Worm (Caenorhabditis elegans) whole organism, mixed stage, embryonic: ENCODE results near the gene sru-1.

Experiments used
- M03D4.4 ChIP-seq: sonication (generic microtip); optimal IDR thresholded peaks from 2 replicates; lab custom pipeline; 2017; ENCODE audit warnings: mild to moderate bottlenecking, missing genetic modification characterization, missing compliant biosample characterization
- bed-3 ChIP-seq: fragments of 200-800 bp; sonication (Bioruptor generic); optimal IDR thresholded peaks from 3 replicates; lab custom pipeline; 2018; ENCODE audit warnings: mild to moderate bottlenecking, missing genetic modification characterization, moderate library complexity, missing compliant biosample characterization
- blmp-1 ChIP-seq: fragments of 150-350 bp; optimal IDR thresholded peaks from 2 replicates; lab custom pipeline; 2014; ENCODE audit warnings: missing biosample characterization, missing genetic modification characterization
- ceh-43 ChIP-seq: fragments of 200-800 bp; sonication (Bioruptor generic); optimal IDR thresholded peaks from 2 replicates; lab custom pipeline; 2018; ENCODE audit warnings: mild to moderate bottlenecking, missing genetic modification characterization, moderate library complexity, missing compliant biosample characterization
- ceh-83 ChIP-seq: fragments of 200-800 bp; sonication (Bioruptor generic); optimal IDR thresholded peaks from 2 replicates; lab custom pipeline; 2018; ENCODE audit warnings: mild to moderate bottlenecking, missing genetic modification characterization, missing compliant biosample characterization
- ces-1 ChIP-seq: fragments of 150-350 bp; optimal IDR thresholded peaks from 2 replicates; lab custom pipeline; 2014; ENCODE audit warnings: missing biosample characterization, missing genetic modification reagents, missing genetic modification characterization
- cnd-1 ChIP-seq: fragments of 200-800 bp; sonication (Bioruptor generic); optimal IDR thresholded peaks from 2 replicates; lab custom pipeline; 2018; ENCODE audit warnings: mild to moderate bottlenecking, missing genetic modification characterization, missing compliant biosample characterization
- drap-1 ChIP-seq: fragments of 200-800 bp; sonication (Bioruptor generic); optimal IDR thresholded peaks from 3 replicates; lab custom pipeline; 2018; ENCODE audit warnings: mild to moderate bottlenecking, missing genetic modification characterization, missing compliant biosample characterization
- elt-1 ChIP-seq: sonication (generic microtip); optimal IDR thresholded peaks from 2 replicates; lab custom pipeline; 2017; ENCODE audit warnings: missing genetic modification characterization, mild to moderate bottlenecking, missing compliant biosample characterization, antibody characterized with exemption, moderate library complexity, borderline replicate concordance; ENCODE audit not compliant: insufficient read depth
- elt-3 ChIP-seq: fragments of 150-350 bp; optimal IDR thresholded peaks from 2 replicates; lab custom pipeline; 2014; ENCODE audit warnings: missing biosample characterization, missing genetic modification characterization
- flh-1 ChIP-seq: fragments of 200-800 bp; sonication (Bioruptor generic); optimal IDR thresholded peaks from 2 replicates; lab custom pipeline; 2018; ENCODE audit warnings: mild to moderate bottlenecking, missing genetic modification characterization, moderate library complexity, missing compliant biosample characterization
- ham-2 ChIP-seq: fragments of 200-800 bp; sonication (Bioruptor generic); optimal IDR thresholded peaks from 2 replicates; lab custom pipeline; 2018; ENCODE audit warnings: mild to moderate bottlenecking, missing genetic modification characterization, missing compliant biosample characterization
- hlh-1 ChIP-seq: fragments of 150-350 bp; optimal IDR thresholded peaks from 2 replicates; lab custom pipeline; 2014; ENCODE audit warnings: missing biosample characterization, missing genetic modification reagents, missing genetic modification characterization
- lin-13 ChIP-seq: fragments of 150-350 bp; optimal IDR thresholded peaks from 2 replicates; lab custom pipeline; 2014; ENCODE audit warnings: missing biosample characterization, missing genetic modification characterization
- lin-32 ChIP-seq: fragments of 200-800 bp; sonication (Bioruptor generic); optimal IDR thresholded peaks from 2 replicates; lab custom pipeline; 2018; ENCODE audit warnings: mild to moderate bottlenecking, missing genetic modification characterization, missing compliant biosample characterization
- mab-5 ChIP-seq: fragments of 150-350 bp; optimal IDR thresholded peaks from 2 replicates; lab custom pipeline; 2014; ENCODE audit warnings: missing biosample characterization, missing genetic modification characterization
- mep-1 ChIP-seq: fragments of 150-350 bp; optimal IDR thresholded peaks from 2 replicates; lab custom pipeline; 2017; ENCODE audit warnings: missing biosample characterization, missing genetic modification reagents, missing genetic modification characterization, inconsistent platforms
- nhr-12 ChIP-seq: fragments of 150-350 bp; optimal IDR thresholded peaks from 2 replicates; lab custom pipeline; 2014; ENCODE audit warnings: missing biosample characterization, missing genetic modification characterization
- nhr-2 ChIP-seq: fragments of 150-350 bp; optimal IDR thresholded peaks from 2 replicates; lab custom pipeline; 2014; ENCODE audit warnings: missing biosample characterization, missing genetic modification characterization
- nhr-237 ChIP-seq: fragments of 150-350 bp; optimal IDR thresholded peaks from 2 replicates; lab custom pipeline; 2014; ENCODE audit warnings: missing biosample characterization, missing genetic modification characterization
- nhr-28 ChIP-seq: fragments of 150-350 bp; optimal IDR thresholded peaks from 2 replicates; lab custom pipeline; 2014; ENCODE audit warnings: missing biosample characterization, missing genetic modification characterization
- nhr-76 ChIP-seq: sonication (generic microtip); optimal IDR thresholded peaks from 2 replicates; lab custom pipeline; 2017; ENCODE audit warnings: missing biosample characterization, missing genetic modification characterization
- pha-4 ChIP-seq: fragments of 150-350 bp; optimal IDR thresholded peaks from 2 replicates; lab custom pipeline; 2018; ENCODE audit warnings: missing biosample characterization, missing genetic modification reagents, missing genetic modification characterization
- snpc-4 ChIP-seq: fragments of 150-350 bp; optimal IDR thresholded peaks from 2 replicates; lab custom pipeline; 2014; ENCODE audit warnings: missing biosample characterization, missing genetic modification characterization
- sptf-1 ChIP-seq: sonication (generic microtip); optimal IDR thresholded peaks from 2 replicates; lab custom pipeline; 2017; ENCODE audit warnings: mild to moderate bottlenecking, missing genetic modification characterization, moderate library complexity, missing compliant biosample characterization
- unc-120 ChIP-seq: sonication (generic microtip); optimal IDR thresholded peaks from 2 replicates; lab custom pipeline; 2017; ENCODE audit warnings: missing genetic modification characterization, missing compliant biosample characterization; ENCODE audit not compliant: poor library complexity, severe bottlenecking
- unc-39 ChIP-seq: fragments of 150-350 bp; optimal IDR thresholded peaks from 2 replicates; lab custom pipeline; 2014; ENCODE audit warnings: missing biosample characterization, missing genetic modification characterization
- unc-62 ChIP-seq: fragments of 150-350 bp; optimal IDR thresholded peaks from 2 replicates; lab custom pipeline; 2014; ENCODE audit warnings: missing biosample characterization, missing genetic modification reagents, missing genetic modification characterization
- zip-8 ChIP-seq: fragments of 150-350 bp; optimal IDR thresholded peaks from 2 replicates; lab custom pipeline; 2014; ENCODE audit warnings: missing biosample characterization, missing genetic modification characterization

sru-1 gene

ce11 chrIV:9480936-9481335 is 7.5 kb upstream of the sru-1 start, which contains the start of gene cng-3:
cng-3 (minus strand) TSS chrIV:9481037.
- TF ChIP-seq ceh-43 (GFP tag; lab: Kevin White, UChicago) (no peak), sptf-1 (tag; lab: Kevin White, UChicago) (no peak), drap-1 (GFP tag; lab: Kevin White, UChicago) (no peak), ham-2 (GFP tag; lab: Kevin White, UChicago) (no peak), lin-32 (GFP tag; lab: Kevin White, UChicago) (no peak), nhr-237 (tag; lab: Kevin White, UChicago) (no peak), elt-3 (tag; lab: Kevin White, UChicago) (no peak), lin-13 (tag; lab: Kevin White, UChicago) (no peak), unc-39 (tag; lab: Kevin White, UChicago) (no peak), hlh-1 (tag; lab: Kevin White, UChicago) (no peak)

- TF ChIP-seq unc-39 (tag; lab: Kevin White, UChicago) (no peak), sptf-1 (tag; lab: Kevin White, UChicago) (no peak), snpc-4 (tag; lab: Kevin White, UChicago) (no peak), bed-3 (GFP tag; lab: Kevin White, UChicago) (no peak), flh-1 (no peak), mab-5 (tag; lab: Kevin White, UChicago) (no peak), lin-13 (tag; lab: Kevin White, UChicago) (no peak), blmp-1 (no peak), nhr-28 (no peak), nhr-76 (tag; lab: Kevin White, UChicago) (no peak), elt-1 (no peak), M03D4.4 (tag; lab: Kevin White, UChicago) (no peak), hlh-1 (tag; lab: Kevin White, UChicago) (no peak), elt-3 (tag; lab: Kevin White, UChicago) (no peak), nhr-2 (tag; lab: Kevin White, UChicago) (no peak)
- TF ChIP-seq, all 35 proteins: peak for 0
These were observed 3.4 kb upstream of the sru-1 start, which contains the start of gene gadr-2 for ce11 chrIV:9485040-9485439. gadr-2 (minus strand) TSS chrIV:9485140.

- no peak for TF ChIP-seq cnd-1
- no peak for TF ChIP-seq mab-5 (tag; lab: Kevin White, UChicago)
- no peak for TF ChIP-seq flh-1
- no peak for TF ChIP-seq lin-13 (tag; lab: Kevin White, UChicago)
- TF ChIP-seq nhr-2 (tag; lab: Kevin White, UChicago) = no peak
- no peak for TF ChIP-seq ceh-43 (GFP tag; lab: Kevin White, UChicago)
- TF ChIP-seq drap-1 (GFP tag; lab: Kevin White, UChicago) = no peak
- no peak for TF ChIP-seq unc-120 (tag; lab: Kevin White, UChicago)
- no peak for TF ChIP-seq nhr-76 (tag; lab: Kevin White, UChicago)
- no peak for TF ChIP-seq ces-1 (GFP tag; lab: Kevin White, UChicago)
- TF ChIP-seq elt-3 (tag; lab: Kevin White, UChicago) = no peak
- no peak for TF ChIP-seq unc-39 (tag; lab: Kevin White, UChicago)
These were observed 2.4 kb upstream of the sru-1 start, which contains the start of gene sru-2 for ce11 chrIV:9485972-9486371. sru-2 (plus strand) TSS chrIV:9486272.

- TF ChIP-seq lin-32 (GFP tag; lab: Kevin White, UChicago) = no peak
- no peak for TF ChIP-seq mab-5 (tag; lab: Kevin White, UChicago)
- no peak for TF ChIP-seq zip-8 (tag; lab: Kevin White, UChicago)
- no peak for TF ChIP-seq blmp-1
- TF ChIP-seq sptf-1 (tag; lab: Kevin White, UChicago) = no peak
These were observed 1.6 kb upstream of the sru-1 start for ce11 chrIV:9486779-9487178.

ce11 chrIV:9490320-9490719 is 1.9 kb downstream of the sru-1 start, which contains the start of gene sru-6:
sru-6 (plus strand) TSS chrIV:9490620.
- no peak for TF ChIP-seq unc-39 (tag; lab: Kevin White, UChicago)
- TF ChIP-seq bed-3 (GFP tag; lab: Kevin White, UChicago) = no peak
- TF ChIP-seq nhr-28 = no peak
- TF ChIP-seq blmp-1 = no peak
- no peak for TF ChIP-seq ceh-83 (GFP tag; lab: Kevin White, UChicago)
- no peak for TF ChIP-seq lin-32 (GFP tag; lab: Kevin White, UChicago)
- no peak for TF ChIP-seq nhr-12 (tag; lab: Kevin White, UChicago)
- no peak for TF ChIP-seq drap-1 (GFP tag; lab: Kevin White, UChicago)
- no peak for TF ChIP-seq elt-1
- TF ChIP-seq nhr-237 (tag; lab: Kevin White, UChicago) = no peak

- TF ChIP-seq unc-120 (tag; lab: Kevin White, UChicago) = no peak
- TF ChIP-seq blmp-1 = no peak
- no peak for TF ChIP-seq elt-3 (tag; lab: Kevin White, UChicago)
- TF ChIP-seq unc-62 = no peak
- no peak for TF ChIP-seq drap-1 (GFP tag; lab: Kevin White, UChicago)
- TF ChIP-seq cnd-1 = no peak
- no peak for TF ChIP-seq nhr-12 (tag; lab: Kevin White, UChicago)
- TF ChIP-seq pha-4 = no peak
- no peak for TF ChIP-seq mep-1 (tag; lab: Kevin White, UChicago)
- TF ChIP-seq nhr-28 = no peak
- TF ChIP-seq nhr-237 (tag; lab: Kevin White, UChicago) = no peak
These were observed 7.9 kb downstream of the sru-1 start, which contains the start of gene sru-3 for ce11 chrIV:9496306-9496705. sru-3 (plus strand) TSS chrIV:9496606.
